Fruit fly (Drosophila melanogaster): ENCODE results near the gene Nuak.

The Nuak gene

dm6 chr3R:10265552-10266137, 1.5 kb downstream of the Nuak start (continued):
- peak; percentile 27 for TF ChIP-seq tin (GFP tag; optimal IDR thresholded peaks at IDR 0.05)
- peak; percentile 45 for TF ChIP-seq az2 (GFP tag; optimal IDR thresholded peaks at IDR 0.05)
- TF ChIP-seq gce (GFP tag; IDR thresholded peaks at IDR 0.05), result no peak
- peak; percentile 71 for TF ChIP-seq CG13624 (GFP tag; optimal IDR thresholded peaks at IDR 0.05)
- no peak for TF ChIP-seq HLH4C (GFP tag; IDR thresholded peaks at IDR 0.05; ENCODE audit: partially characterized antibody)
- TF ChIP-seq run (tag; optimal IDR thresholded peaks at IDR 0.05), result no peak
- no peak for TF ChIP-seq CG18764 (GFP tag; optimal IDR thresholded peaks at IDR 0.05)
- TF ChIP-seq gcm (GFP tag; optimal IDR thresholded peaks at IDR 0.05), result no peak
- peak; percentile 42 for TF ChIP-seq BtbVII (GFP tag; optimal IDR thresholded peaks at IDR 0.05)
- no peak for TF ChIP-seq gfzf (GFP tag; optimal IDR thresholded peaks at IDR 0.05)
- TF ChIP-seq CG3838 (GFP tag; optimal IDR thresholded peaks at IDR 0.05), result no peak
- peak; percentile 33 for TF ChIP-seq CG4854 (GFP tag; optimal IDR thresholded peaks at IDR 0.05)
- TF ChIP-seq CG17802 (tag; optimal IDR thresholded peaks at IDR 0.05), result no peak
- TF ChIP-seq Sin3A (optimal IDR thresholded peaks at IDR 0.05), result no peak
- no peak for TF ChIP-seq Myb (GFP tag; optimal IDR thresholded peaks at IDR 0.05)
- TF ChIP-seq gem (tag; optimal IDR thresholded peaks at IDR 0.05), result peak; percentile 74
- TF ChIP-seq zfh1 (GFP tag; IDR thresholded peaks at IDR 0.05), result no peak
- TF ChIP-seq Nf-YA (GFP tag; IDR thresholded peaks at IDR 0.05), result no peak
- TF ChIP-seq Gsc (GFP tag; IDR thresholded peaks at IDR 0.05), result no peak
- peak; percentile 62 for TF ChIP-seq CG10543 (GFP tag; optimal IDR thresholded peaks at IDR 0.05)
- peak; percentile 50 for TF ChIP-seq seq (GFP tag; IDR thresholded peaks at IDR 0.05)
- TF ChIP-seq maf-S (GFP tag; optimal IDR thresholded peaks at IDR 0.05), result peak; percentile 8
- TF ChIP-seq grau (tag; optimal IDR thresholded peaks at IDR 0.05), result peak; percentile 90
- TF ChIP-seq toy (GFP tag; IDR thresholded peaks at IDR 0.05), result 0 out of 2 replicates have a peak, but pooled peaks have one; percentile 64
- TF ChIP-seq dmrt99B (tag; optimal IDR thresholded peaks at IDR 0.05), result peak; percentile 52
- peak; percentile 67 for TF ChIP-seq Bteb2 (GFP tag; optimal IDR thresholded peaks at IDR 0.05)
- TF ChIP-seq CG7987 (GFP tag; optimal IDR thresholded peaks at IDR 0.05), result no peak
- TF ChIP-seq Neu2 (GFP tag; optimal IDR thresholded peaks at IDR 0.05; ENCODE audit: borderline replicate concordance), result no peak
- TF ChIP-seq bcd (GFP tag; optimal IDR thresholded peaks at IDR 0.05), result peak; percentile 65
- TF ChIP-seq CG11093 (GFP tag; IDR thresholded peaks at IDR 0.05), result no peak
- TF ChIP-seq ERR (GFP tag; optimal IDR thresholded peaks at IDR 0.05), result no peak
- no peak; the same call in 1 of the 2 replicates for TF ChIP-seq CG8765 (GFP tag; IDR thresholded peaks at IDR 0.05)
- peak; percentile 44 for TF ChIP-seq Sox102F (GFP tag; optimal IDR thresholded peaks at IDR 0.05)
- TF ChIP-seq Mad (GFP tag; optimal IDR thresholded peaks at IDR 0.05), result peak; percentile 18
- TF ChIP-seq CG30403 (GFP tag; optimal IDR thresholded peaks at IDR 0.05), result peak; percentile 62
- TF ChIP-seq CG6854 (GFP tag; optimal IDR thresholded peaks at IDR 0.05), result no peak
- no peak for TF ChIP-seq ap (GFP tag; IDR thresholded peaks at IDR 0.05)
- no peak for TF ChIP-seq yki (optimal IDR thresholded peaks at IDR 0.05)
- no peak for TF ChIP-seq CG30020 (tag; optimal IDR thresholded peaks at IDR 0.05)
- peak; percentile 61 for TF ChIP-seq Fer1 (GFP tag; optimal IDR thresholded peaks at IDR 0.05)
- peak; percentile 18; the same call in 1 of the 4 replicates for TF ChIP-seq Gug (GFP tag; IDR thresholded peaks at IDR 0.05)
- TF ChIP-seq CG14050 (GFP tag; IDR thresholded peaks at IDR 0.05), result no peak; the same call in 2 of the 3 replicates
- no peak for TF ChIP-seq zf30C (GFP tag; optimal IDR thresholded peaks at IDR 0.05)
- TF ChIP-seq CG8089 (GFP tag; optimal IDR thresholded peaks at IDR 0.05), result no peak
- peak; percentile 87 for TF ChIP-seq CG32532 (GFP tag; IDR thresholded peaks at IDR 0.05)
- TF ChIP-seq CG2129 (GFP tag; IDR thresholded peaks at IDR 0.05; ENCODE audit: partially characterized antibody), result no peak
- TF ChIP-seq Hr3 (GFP tag; optimal IDR thresholded peaks at IDR 0.05), result peak; percentile 29
- TF ChIP-seq CG11504 (tag; optimal IDR thresholded peaks at IDR 0.05), result peak; percentile 67
- no peak for TF ChIP-seq CG8478 (optimal IDR thresholded peaks at IDR 0.05)
- TF ChIP-seq HLHmδ (GFP tag; optimal IDR thresholded peaks at IDR 0.05), result no peak
- TF ChIP-seq Ptx1 (GFP tag; IDR thresholded peaks at IDR 0.05), result peak; percentile 59
- no peak for TF ChIP-seq sima (GFP tag; optimal IDR thresholded peaks at IDR 0.05)

Data from whole organism, embryonic.